Fruit fly (Drosophila melanogaster) whole organism, adult: ENCODE measurements around the gene TwdlG.

Experiments
- CG11617 ChIP-seq: fragments of 200-800 bp; sonication (Bioruptor generic); optimal IDR thresholded peaks from 2 replicates; lab custom pipeline; 2017; ENCODE audit warnings: mild to moderate bottlenecking, missing biosample characterization, missing genetic modification reagents, missing genetic modification characterization
- Clk ChIP-seq: fragments of 200-800 bp; sonication (Bioruptor generic); optimal IDR thresholded peaks from 2 replicates; lab custom pipeline; 2017; ENCODE audit warnings: missing biosample characterization, missing genetic modification characterization
- cnc ChIP-seq, 2 experiments: fragments of >200 bp; optimal IDR thresholded peaks; 2 replicates each; lab custom pipeline; 2017
- toe ChIP-seq: fragments of 200-800 bp; sonication (Bioruptor generic); optimal IDR thresholded peaks from 2 replicates; lab custom pipeline; 2016; ENCODE audit warnings: missing biosample characterization, missing genetic modification characterization

- TF ChIP-seq toe (GFP tag; lab: Kevin White, UChicago) (no peak), Clk (GFP tag; lab: Kevin White, UChicago) (no peak), CG11617 (GFP tag; lab: Kevin White, UChicago) (no peak), cnc (optimal IDR thresholded peaks at IDR 0.05; lab: Kevin White, UChicago) (no peak)
These were observed 8.8 kb downstream of the TwdlG start, which contains the start of gene CG14642 for dm6 chr3R:4242209-4242887.
